Fruit fly (Drosophila melanogaster): Measurements from ENCODE around the gene Myo28B1.

DNA sequence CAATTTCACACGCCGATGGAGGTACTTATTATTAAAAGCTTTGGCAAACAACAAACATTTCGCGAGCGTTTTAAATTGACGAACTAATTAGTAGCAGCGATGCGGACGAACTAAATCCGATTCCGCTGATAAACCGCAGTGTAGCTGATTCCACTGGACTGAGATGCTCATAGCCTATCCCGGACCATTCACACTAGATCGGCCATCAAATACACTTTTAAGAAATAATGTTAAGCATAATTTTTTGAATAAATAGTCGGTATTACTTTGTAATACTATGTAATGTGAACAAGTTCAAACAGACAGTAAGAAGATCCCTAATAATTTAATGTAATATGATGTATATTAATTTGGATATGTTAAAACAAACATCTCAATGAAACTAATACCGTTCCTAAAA lies 56.9 kb downstream of the Myo28B1 start, which contains the start of gene CG13794:
- TF ChIP-seq salr (GFP tag; optimal IDR thresholded peaks at IDR 0.05), result no peak
- no peak for TF ChIP-seq CG9139 (GFP tag; optimal IDR thresholded peaks at IDR 0.05)
- no peak for TF ChIP-seq Blimp-1 (GFP tag; optimal IDR thresholded peaks at IDR 0.05)
- no peak for TF ChIP-seq CG6792 (GFP tag; optimal IDR thresholded peaks at IDR 0.05)
- no peak for TF ChIP-seq dac (GFP tag; optimal IDR thresholded peaks at IDR 0.05)
- no peak for TF ChIP-seq Hr39 (GFP tag; optimal IDR thresholded peaks at IDR 0.05)
- TF ChIP-seq OdsH (GFP tag; optimal IDR thresholded peaks at IDR 0.05), result no peak

All from whole organism, prepupa.